Fruit fly (Drosophila melanogaster) whole organism, embryonic: ENCODE measurements around the gene CG4297.

Source experiments
- BtbVII ChIP-seq: fragments of 200-800 bp; sonication (Bioruptor generic); optimal IDR thresholded peaks from 3 replicates; lab custom pipeline; 2017; ENCODE audit warnings: missing biosample characterization, mild to moderate bottlenecking, missing genetic modification characterization
- CG10267 ChIP-seq: fragments of 200-800 bp; sonication (Bioruptor generic); optimal IDR thresholded peaks from 2 replicates; lab custom pipeline; 2018; ENCODE audit warnings: missing biosample characterization, mild to moderate bottlenecking, missing genetic modification characterization, moderate library complexity
- CG10543 ChIP-seq: fragments of 200-800 bp; sonication (Bioruptor generic); optimal IDR thresholded peaks from 3 replicates; lab custom pipeline; 2017; ENCODE audit warnings: missing biosample characterization, mild to moderate bottlenecking, missing genetic modification characterization, moderate library complexity
- CG10565 ChIP-seq: fragments of 200-800 bp; sonication (Bioruptor generic); optimal IDR thresholded peaks from 3 replicates; lab custom pipeline; 2016; ENCODE audit warnings: missing biosample characterization, mild to moderate bottlenecking, missing genetic modification characterization
- CG10979 ChIP-seq: fragments of 200-800 bp; sonication (Bioruptor generic); optimal IDR thresholded peaks from 2 replicates; lab custom pipeline; 2018; ENCODE audit warnings: missing biosample characterization, mild to moderate bottlenecking, missing genetic modification characterization, moderate library complexity
- CG11560 ChIP-seq: fragments of 200-800 bp; sonication (Bioruptor generic); IDR thresholded peaks from 3 replicates; pipeline ENCODE4 v1.3.6; 2022; ENCODE audit warnings: missing biosample characterization, missing genetic modification characterization
- CG11696 ChIP-seq: fragments of 200-800 bp; sonication (Bioruptor generic); IDR thresholded peaks from 2 replicates; pipeline ENCODE4 v1.3.6; 2022; ENCODE audit warnings: missing biosample characterization, missing genetic modification characterization
- CG15073 ChIP-seq: fragments of 200-800 bp; sonication (Bioruptor generic); optimal IDR thresholded peaks from 2 replicates; lab custom pipeline; 2016; ENCODE audit warnings: missing biosample characterization, missing genetic modification characterization
- CG15479 ChIP-seq: fragments of 200-800 bp; sonication (Bioruptor generic); optimal IDR thresholded peaks from 3 replicates; lab custom pipeline; 2019; ENCODE audit warnings: missing biosample characterization, mild to moderate bottlenecking, missing genetic modification characterization, moderate library complexity
- CG16813 ChIP-seq: fragments of 200-800 bp; sonication (Bioruptor generic); IDR thresholded peaks from 3 replicates; pipeline ENCODE4 v1.3.6; 2022; ENCODE audit warnings: missing biosample characterization, missing genetic modification characterization; ENCODE audit not compliant: partially characterized antibody
- CG16863 ChIP-seq: fragments of 200-800 bp; sonication (Bioruptor generic); optimal IDR thresholded peaks from 3 replicates; lab custom pipeline; 2016; ENCODE audit warnings: missing biosample characterization, missing genetic modification characterization
- CG18599 ChIP-seq: fragments of 200-800 bp; sonication (Bioruptor generic); optimal IDR thresholded peaks from 3 replicates; lab custom pipeline; 2017; ENCODE audit warnings: missing biosample characterization, missing genetic modification characterization, mild to moderate bottlenecking, moderate library complexity, missing genetic modification reagents
- CG18619 ChIP-seq: fragments of 200-800 bp; sonication (Bioruptor generic); optimal IDR thresholded peaks from 3 replicates; lab custom pipeline; 2017; ENCODE audit warnings: missing biosample characterization, mild to moderate bottlenecking, missing genetic modification characterization
- CG2129 ChIP-seq: fragments of 200-800 bp; sonication (Bioruptor generic); IDR thresholded peaks from 2 replicates; pipeline ENCODE4 v1.3.6; 2022; ENCODE audit warnings: missing biosample characterization, missing genetic modification characterization; ENCODE audit not compliant: partially characterized antibody
- CG2678 ChIP-seq: fragments of 200-800 bp; sonication (Bioruptor generic); optimal IDR thresholded peaks from 3 replicates; lab custom pipeline; 2019; ENCODE audit warnings: missing biosample characterization, mild to moderate bottlenecking, missing genetic modification characterization, moderate library complexity
- CG32767 ChIP-seq: fragments of 200-800 bp; sonication (Bioruptor generic); IDR thresholded peaks from 2 replicates; pipeline ENCODE4 v1.3.6; 2022; ENCODE audit warnings: missing biosample characterization, missing genetic modification characterization
- CG32772 ChIP-seq: fragments of 200-800 bp; sonication (Bioruptor generic); IDR thresholded peaks from 2 replicates; pipeline ENCODE4 v1.3.6; 2022; ENCODE audit warnings: missing biosample characterization, missing genetic modification characterization
- CG6813 ChIP-seq: fragments of 200-800 bp; sonication (Bioruptor generic); optimal IDR thresholded peaks from 2 replicates; lab custom pipeline; 2017; ENCODE audit warnings: missing biosample characterization, missing genetic modification characterization, mild to moderate bottlenecking, moderate library complexity, missing genetic modification reagents
- CG8089 ChIP-seq: fragments of 200-800 bp; sonication (Bioruptor generic); optimal IDR thresholded peaks from 3 replicates; lab custom pipeline; 2016; ENCODE audit warnings: missing biosample characterization, missing genetic modification characterization
- CG9876 ChIP-seq: fragments of 200-800 bp; sonication (Bioruptor generic); optimal IDR thresholded peaks from 2 replicates; lab custom pipeline; 2016; ENCODE audit warnings: missing biosample characterization, missing genetic modification characterization
- D ChIP-seq, 2 experiments: fragments of 200-800 bp in 1 of 2; fragments of >200 bp in 1 of 2; sonication (Bioruptor generic) in 1 of 2; optimal IDR thresholded peaks; 2 replicates in 1 of 2; 3 replicates in 1 of 2; lab custom pipeline; 2017; ENCODE audit warnings: mild to moderate bottlenecking in 1 of 2, missing biosample characterization in 1 of 2, missing genetic modification characterization in 1 of 2, missing genetic modification reagents in 1 of 2
- E2f2 ChIP-seq: fragments of 200-800 bp; sonication (Bioruptor generic); IDR thresholded peaks from 2 replicates; pipeline ENCODE4 v1.3.6; 2022; ENCODE audit warnings: missing biosample characterization, missing genetic modification characterization
- HLH4C ChIP-seq: fragments of 200-800 bp; sonication (Bioruptor generic); IDR thresholded peaks from 3 replicates; pipeline ENCODE4 v1.3.6; 2022; ENCODE audit warnings: missing biosample characterization, missing genetic modification characterization; ENCODE audit not compliant: partially characterized antibody
- HmgZ ChIP-seq: fragments of 200-800 bp; sonication (Bioruptor generic); optimal IDR thresholded peaks from 2 replicates; lab custom pipeline; 2018; ENCODE audit warnings: missing biosample characterization, mild to moderate bottlenecking, missing genetic modification characterization
- Hr39 ChIP-seq: fragments of >200 bp; optimal IDR thresholded peaks from 2 replicates; lab custom pipeline; 2017
- Kr ChIP-seq: fragments of 200-800 bp; sonication (Bioruptor generic); optimal IDR thresholded peaks from 2 replicates; lab custom pipeline; 2017; ENCODE audit warnings: missing biosample characterization, mild to moderate bottlenecking, missing genetic modification characterization
- Meics ChIP-seq: fragments of 200-800 bp; sonication (Bioruptor generic); optimal IDR thresholded peaks from 2 replicates; lab custom pipeline; 2017; ENCODE audit warnings: missing biosample characterization, mild to moderate bottlenecking, missing genetic modification characterization
- Optix ChIP-seq: fragments of 200-800 bp; sonication (Bioruptor generic); IDR thresholded peaks from 3 replicates; pipeline ENCODE4 v1.3.6; 2022; ENCODE audit warnings: missing biosample characterization, missing genetic modification characterization
- Ptx1 ChIP-seq: fragments of 200-800 bp; sonication (Bioruptor generic); IDR thresholded peaks from 2 replicates; pipeline ENCODE4 v1.3.6; 2022; ENCODE audit warnings: missing biosample characterization, missing genetic modification characterization
- Rx ChIP-seq: fragments of 200-800 bp; sonication (Bioruptor generic); IDR thresholded peaks from 2 replicates; pipeline ENCODE4 v1.3.6; 2022; ENCODE audit warnings: missing biosample characterization, missing genetic modification characterization
- Scr ChIP-seq: fragments of 200-800 bp; sonication (Bioruptor generic); IDR thresholded peaks from 2 replicates; pipeline ENCODE4 v1.3.6; 2022; ENCODE audit warnings: missing biosample characterization, missing genetic modification characterization; ENCODE audit not compliant: partially characterized antibody
- Spps ChIP-seq: fragments of 200-800 bp; sonication (Bioruptor generic); optimal IDR thresholded peaks from 2 replicates; lab custom pipeline; 2018; ENCODE audit warnings: missing biosample characterization, mild to moderate bottlenecking, missing genetic modification characterization
- ab ChIP-seq: fragments of 200-800 bp; sonication (Bioruptor generic); optimal IDR thresholded peaks from 2 replicates; lab custom pipeline; 2016; ENCODE audit warnings: missing biosample characterization, missing genetic modification characterization
- chm ChIP-seq: fragments of 200-800 bp; sonication (Bioruptor generic); IDR thresholded peaks from 2 replicates; pipeline ENCODE4 v1.3.6; 2022; ENCODE audit warnings: missing biosample characterization, missing genetic modification characterization
- dimm ChIP-seq: fragments of 200-800 bp; sonication (Bioruptor generic); IDR thresholded peaks from 2 replicates; pipeline ENCODE4 v1.3.6; 2022; ENCODE audit warnings: missing biosample characterization, missing genetic modification characterization
- dmrt99B ChIP-seq: fragments of 200-800 bp; sonication (Bioruptor generic); optimal IDR thresholded peaks from 2 replicates; lab custom pipeline; 2018; ENCODE audit warnings: missing biosample characterization, mild to moderate bottlenecking, missing genetic modification characterization, moderate library complexity
- dysf ChIP-seq: fragments of 200-800 bp; sonication (Bioruptor generic); IDR thresholded peaks from 3 replicates; pipeline ENCODE4 v1.3.6; 2022; ENCODE audit warnings: missing biosample characterization, missing genetic modification characterization
- gce ChIP-seq: fragments of 200-800 bp; sonication (Bioruptor generic); IDR thresholded peaks from 3 replicates; pipeline ENCODE4 v1.3.6; 2022; ENCODE audit warnings: missing biosample characterization, missing genetic modification characterization
- gem ChIP-seq: fragments of 200-800 bp; sonication (Bioruptor generic); optimal IDR thresholded peaks from 2 replicates; lab custom pipeline; 2019; ENCODE audit warnings: missing biosample characterization, mild to moderate bottlenecking, missing genetic modification characterization, moderate library complexity
- hkb ChIP-seq, 2 experiments: fragments of 200-800 bp in 1 of 2; fragments of >200 bp in 1 of 2; sonication (Bioruptor generic) in 1 of 2; IDR thresholded peaks in 1 of 2; optimal IDR thresholded peaks in 1 of 2; 2 replicates each; pipeline versions ENCODE4 v1.3.6 to Lab custom; 2017 to 2022; ENCODE audit warnings: missing biosample characterization in 1 of 2, missing genetic modification characterization in 1 of 2
- nerfin-1 ChIP-seq: fragments of 200-800 bp; sonication (Bioruptor generic); optimal IDR thresholded peaks from 3 replicates; lab custom pipeline; 2019; ENCODE audit warnings: missing biosample characterization, mild to moderate bottlenecking, missing genetic modification characterization, moderate library complexity
- org-1 ChIP-seq: fragments of 200-800 bp; sonication (Bioruptor generic); optimal IDR thresholded peaks from 2 replicates; lab custom pipeline; 2017; ENCODE audit warnings: missing biosample characterization, missing genetic modification characterization
- ro ChIP-seq: fragments of 200-800 bp; sonication (Bioruptor generic); IDR thresholded peaks from 2 replicates; pipeline ENCODE4 v1.3.6; 2022; ENCODE audit warnings: missing biosample characterization, missing genetic modification characterization
- sisA ChIP-seq: fragments of 200-800 bp; sonication (Bioruptor generic); IDR thresholded peaks from 2 replicates; pipeline ENCODE4 v1.3.6; 2022; ENCODE audit warnings: missing biosample characterization, missing genetic modification characterization
- unc-4 ChIP-seq: fragments of 200-800 bp; sonication (Bioruptor generic); IDR thresholded peaks from 2 replicates; pipeline ENCODE4 v1.3.6; 2022; ENCODE audit warnings: missing biosample characterization, missing genetic modification characterization; ENCODE audit not compliant: partially characterized antibody
- usp ChIP-seq: fragments of >200 bp; optimal IDR thresholded peaks from 2 replicates; lab custom pipeline; 2017; ENCODE audit warnings: missing biosample characterization, missing genetic modification characterization
- zen ChIP-seq: fragments of 200-800 bp; sonication (Bioruptor generic); optimal IDR thresholded peaks from 3 replicates; lab custom pipeline; 2018; ENCODE audit warnings: missing biosample characterization, mild to moderate bottlenecking, missing genetic modification characterization, moderate library complexity
- zfh2 ChIP-seq: fragments of 200-800 bp; sonication (Bioruptor generic); optimal IDR thresholded peaks from 2 replicates; lab custom pipeline; 2016; ENCODE audit warnings: missing biosample characterization, missing genetic modification characterization

The CG4297 gene

DNA sequence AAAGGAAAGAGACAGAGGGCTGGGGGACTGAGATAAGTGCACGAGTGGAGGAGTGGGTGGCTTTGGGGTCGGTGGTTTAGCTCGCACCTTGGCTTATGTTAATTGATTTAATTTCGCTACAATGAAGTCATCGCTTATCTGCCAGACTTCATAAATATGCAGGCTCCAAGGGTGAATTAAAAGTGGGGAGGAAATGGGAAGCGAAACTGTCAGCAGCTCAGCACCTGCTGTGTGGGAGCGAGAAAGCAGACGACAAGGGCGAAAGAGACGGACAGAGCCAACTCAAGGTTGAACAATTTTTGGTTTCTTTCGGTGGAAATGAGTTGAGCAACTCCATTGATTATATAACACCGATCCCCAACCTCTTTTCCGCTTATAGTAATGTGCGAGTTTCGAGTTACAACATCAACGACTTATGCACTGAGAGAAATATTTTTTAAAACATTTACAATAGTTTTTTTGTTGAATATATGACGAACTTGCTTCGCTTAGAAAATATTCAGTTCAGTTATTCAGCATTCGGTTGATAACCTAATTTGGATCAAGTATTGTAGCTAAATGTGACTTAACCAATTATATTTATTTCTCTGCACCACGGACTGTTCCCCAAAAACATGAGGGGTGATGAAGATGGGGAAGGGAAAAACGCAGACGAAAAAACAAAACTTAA is 48.5 kb upstream of the CG4297 start (continued):
- peak; percentile 85 for TF ChIP-seq CG2678 (tag; lab: Kevin White, UChicago)
- TF ChIP-seq HmgZ (tag; lab: Kevin White, UChicago): peak; percentile 66
- TF ChIP-seq BtbVII (GFP tag; lab: Kevin White, UChicago): peak; percentile 54
- TF ChIP-seq gem (tag; lab: Kevin White, UChicago): peak; percentile 94
- TF ChIP-seq CG10267 (tag; lab: Kevin White, UChicago): peak; percentile 86
- peak; percentile 88 for TF ChIP-seq sisA (GFP tag; lab: Robert Waterston, UW)
- TF ChIP-seq ab (GFP tag; lab: Kevin White, UChicago): no peak
- no peak for TF ChIP-seq usp (GFP tag; lab: Kevin White, UChicago)
- peak; percentile 96 for TF ChIP-seq dmrt99B (tag; lab: Kevin White, UChicago)
- TF ChIP-seq chm: peak; percentile 93
- 0 out of 2 replicates have a peak, but pooled peaks have one; percentile 38 for TF ChIP-seq CG11696 (GFP tag; lab: Robert Waterston, UW)
- peak; percentile 72 for TF ChIP-seq CG18619 (GFP tag; lab: Kevin White, UChicago)
- TF ChIP-seq CG32767 (GFP tag; lab: Robert Waterston, UW): peak; percentile 80
- no peak for TF ChIP-seq CG2129
- peak; percentile 72; the same call in 1 of the 3 replicates for TF ChIP-seq gce (GFP tag; lab: Robert Waterston, UW)
- no peak for TF ChIP-seq Scr (GFP tag; lab: Robert Waterston, UW)
- peak; percentile 62 for TF ChIP-seq CG6813 (GFP tag; lab: Kevin White, UChicago)
- TF ChIP-seq E2f2 (GFP tag; lab: Robert Waterston, UW): peak; percentile 57
- peak; percentile 11 for TF ChIP-seq CG10565 (GFP tag; lab: Kevin White, UChicago)
- no peak for TF ChIP-seq CG15479 (GFP tag; lab: Kevin White, UChicago)
- TF ChIP-seq Spps (tag; lab: Kevin White, UChicago): peak; percentile 67
- peak; percentile 73 for TF ChIP-seq CG32772 (GFP tag; lab: Robert Waterston, UW)
- TF ChIP-seq Meics: peak; percentile 39
- TF ChIP-seq Ptx1 (GFP tag; lab: Robert Waterston, UW): peak; percentile 88
- peak; percentile 80 for TF ChIP-seq CG8089
- no peak for TF ChIP-seq hkb (optimal IDR thresholded peaks at IDR 0.05; lab: Kevin White, UChicago)
- TF ChIP-seq hkb (GFP tag; IDR thresholded peaks at IDR 0.05; lab: Robert Waterston, UW): peak; percentile 94
- TF ChIP-seq CG10979 (tag; lab: Kevin White, UChicago): peak; percentile 92
- no peak for TF ChIP-seq CG16813 (GFP tag; lab: Robert Waterston, UW)
- TF ChIP-seq D (optimal IDR thresholded peaks at IDR 0.05; lab: Kevin White, UChicago): no peak
- TF ChIP-seq D (GFP tag; optimal IDR thresholded peaks at IDR 0.05; lab: Kevin White, UChicago): peak; percentile 77
- peak; percentile 80 for TF ChIP-seq Kr (GFP tag; lab: Kevin White, UChicago)
- peak; percentile 89 for TF ChIP-seq Rx (GFP tag; lab: Robert Waterston, UW)
- TF ChIP-seq zen (tag; lab: Kevin White, UChicago): peak; percentile 44
- TF ChIP-seq CG10543 (GFP tag; lab: Kevin White, UChicago): no peak
- TF ChIP-seq HLH4C (GFP tag; lab: Robert Waterston, UW): no peak
- TF ChIP-seq dysf (GFP tag; lab: Robert Waterston, UW): peak; percentile 86
- TF ChIP-seq org-1 (GFP tag; lab: Kevin White, UChicago): peak; percentile 82
- peak; percentile 63 for TF ChIP-seq nerfin-1
- TF ChIP-seq CG9876 (GFP tag; lab: Kevin White, UChicago): peak; percentile 30
- no peak for TF ChIP-seq unc-4 (GFP tag; lab: Robert Waterston, UW)
- TF ChIP-seq CG11560: no peak
- peak; percentile 77 for TF ChIP-seq CG18599 (GFP tag; lab: Kevin White, UChicago)
- 0 out of 2 replicates have a peak, but pooled peaks have one; percentile 34 for TF ChIP-seq dimm (GFP tag; lab: Robert Waterston, UW)
- peak; percentile 80 for TF ChIP-seq Optix
- no peak for TF ChIP-seq Hr39 (lab: Kevin White, UChicago)
- TF ChIP-seq zfh2 (GFP tag; lab: Kevin White, UChicago): no peak
- TF ChIP-seq CG16863: peak; percentile 77
- TF ChIP-seq CG15073 (GFP tag; lab: Kevin White, UChicago): peak; percentile 36
- peak; percentile 78; the same call in 1 of the 2 replicates for TF ChIP-seq ro
